Fruit fly (Drosophila melanogaster) whole organism, prepupa: ENCODE data around the gene CG5280.

ENCODE experiments used
- Blimp-1 ChIP-seq: fragments of 200-800 bp; sonication (Bioruptor generic); optimal IDR thresholded peaks from 3 replicates; lab custom pipeline; 2017; ENCODE audit warnings: missing biosample characterization, missing genetic modification characterization, mild to moderate bottlenecking, moderate library complexity, missing genetic modification reagents
- CG10631 ChIP-seq: fragments of 200-800 bp; sonication (Bioruptor generic); optimal IDR thresholded peaks from 2 replicates; lab custom pipeline; 2016; ENCODE audit warnings: missing biosample characterization, missing genetic modification characterization
- CG10669 ChIP-seq: fragments of 200-800 bp; sonication (Bioruptor generic); optimal IDR thresholded peaks from 3 replicates; lab custom pipeline; 2018; ENCODE audit warnings: missing biosample characterization, mild to moderate bottlenecking, missing genetic modification characterization, moderate library complexity
- CG11294 ChIP-seq: fragments of 200-800 bp; sonication (Bioruptor generic); IDR thresholded peaks from 2 replicates; pipeline ENCODE4 v1.3.6; 2022; ENCODE audit warnings: missing biosample characterization, missing genetic modification characterization
- CG11902 ChIP-seq: fragments of 200-800 bp; sonication (Bioruptor generic); optimal IDR thresholded peaks from 3 replicates; lab custom pipeline; 2016; ENCODE audit warnings: missing biosample characterization, missing genetic modification characterization
- CG1621 ChIP-seq: fragments of 200-800 bp; sonication (Bioruptor generic); optimal IDR thresholded peaks from 3 replicates; lab custom pipeline; 2018; ENCODE audit warnings: missing biosample characterization, mild to moderate bottlenecking, missing genetic modification characterization
- CG16779 ChIP-seq: fragments of 200-800 bp; sonication (Bioruptor generic); optimal IDR thresholded peaks from 3 replicates; lab custom pipeline; 2017; ENCODE audit warnings: missing biosample characterization, mild to moderate bottlenecking, missing genetic modification characterization
- CG3032 ChIP-seq: fragments of 200-800 bp; optimal IDR thresholded peaks from 2 replicates; lab custom pipeline; 2019; ENCODE audit warnings: missing biosample characterization, mild to moderate bottlenecking, missing genetic modification characterization, moderate library complexity
- CG31627 ChIP-seq: fragments of 200-800 bp; sonication (Bioruptor generic); optimal IDR thresholded peaks from 3 replicates; lab custom pipeline; 2016; ENCODE audit warnings: missing biosample characterization, missing genetic modification characterization
- CG32006 ChIP-seq: fragments of 200-800 bp; sonication (Bioruptor generic); optimal IDR thresholded peaks from 3 replicates; lab custom pipeline; 2017; ENCODE audit warnings: missing biosample characterization, mild to moderate bottlenecking, missing genetic modification characterization
- CG34406 ChIP-seq: fragments of 200-800 bp; sonication (Bioruptor generic); optimal IDR thresholded peaks from 3 replicates; lab custom pipeline; 2016; ENCODE audit warnings: missing biosample characterization, missing genetic modification characterization
- CG3919 ChIP-seq: fragments of 200-800 bp; sonication (Bioruptor generic); optimal IDR thresholded peaks from 3 replicates; lab custom pipeline; 2016; ENCODE audit warnings: missing biosample characterization, missing genetic modification characterization
- CG4318 ChIP-seq: fragments of 200-800 bp; sonication (Bioruptor generic); optimal IDR thresholded peaks from 3 replicates; lab custom pipeline; 2017; ENCODE audit warnings: missing biosample characterization, mild to moderate bottlenecking, missing genetic modification characterization
- CG6163 ChIP-seq: fragments of 200-800 bp; sonication (Bioruptor generic); IDR thresholded peaks from 3 replicates; pipeline ENCODE4 v1.3.6; 2022; ENCODE audit warnings: missing biosample characterization, missing genetic modification characterization
- CG6276 ChIP-seq: fragments of 200-800 bp; sonication (Bioruptor generic); optimal IDR thresholded peaks from 2 replicates; lab custom pipeline; 2017; ENCODE audit warnings: missing biosample characterization, mild to moderate bottlenecking, missing genetic modification characterization
- CG6792 ChIP-seq: fragments of 200-800 bp; sonication (Bioruptor generic); optimal IDR thresholded peaks from 3 replicates; lab custom pipeline; 2016; ENCODE audit warnings: missing biosample characterization, missing genetic modification characterization
- CG6808 ChIP-seq: fragments of 200-800 bp; sonication (Bioruptor generic); optimal IDR thresholded peaks from 3 replicates; lab custom pipeline; 2017; ENCODE audit warnings: missing biosample characterization, missing genetic modification characterization, mild to moderate bottlenecking, moderate library complexity, missing genetic modification reagents
- CG6854 ChIP-seq: fragments of 200-800 bp; sonication (Bioruptor generic); optimal IDR thresholded peaks from 2 replicates; lab custom pipeline; 2017; ENCODE audit warnings: missing biosample characterization, mild to moderate bottlenecking, missing genetic modification characterization
- CG7368 ChIP-seq: fragments of 200-800 bp; sonication (Bioruptor generic); optimal IDR thresholded peaks from 3 replicates; lab custom pipeline; 2016; ENCODE audit warnings: missing biosample characterization, missing genetic modification characterization
- CG8119 ChIP-seq: fragments of 200-800 bp; sonication (Bioruptor generic); IDR thresholded peaks from 3 replicates; pipeline ENCODE4 v1.3.6; 2022; ENCODE audit warnings: missing biosample characterization, missing genetic modification characterization
- CG8319 ChIP-seq: fragments of 200-800 bp; sonication (Bioruptor generic); optimal IDR thresholded peaks from 3 replicates; lab custom pipeline; 2016; ENCODE audit warnings: missing biosample characterization, missing genetic modification characterization
- CG8632 ChIP-seq: fragments of 200-800 bp; sonication (Bioruptor generic); optimal IDR thresholded peaks from 3 replicates; lab custom pipeline; 2016; ENCODE audit warnings: missing biosample characterization, missing genetic modification characterization
- CG9139 ChIP-seq: fragments of 200-800 bp; sonication (Bioruptor generic); optimal IDR thresholded peaks from 3 replicates; lab custom pipeline; 2017; ENCODE audit warnings: missing biosample characterization, mild to moderate bottlenecking, missing genetic modification characterization
- Eip78C ChIP-seq: fragments of 200-800 bp; sonication (Bioruptor generic); peaks from one replicate; lab custom pipeline; 2016; ENCODE audit warnings: missing biosample characterization, missing genetic modification characterization
- Ets21C ChIP-seq: fragments of 200-800 bp; sonication (Bioruptor generic); optimal IDR thresholded peaks from 3 replicates; lab custom pipeline; 2016; ENCODE audit warnings: missing biosample characterization, missing genetic modification characterization
- Ets96B ChIP-seq: fragments of 200-800 bp; optimal IDR thresholded peaks from 2 replicates; lab custom pipeline; 2019; ENCODE audit warnings: missing biosample characterization, mild to moderate bottlenecking, missing genetic modification characterization, moderate library complexity
- Gug ChIP-seq: fragments of 200-800 bp; sonication (Bioruptor generic); IDR thresholded peaks from 2 replicates; pipeline ENCODE4 v1.3.6; 2022; ENCODE audit warnings: missing biosample characterization, missing genetic modification characterization
- Hr38 ChIP-seq: sonication (Bioruptor generic); optimal IDR thresholded peaks from 2 replicates; lab custom pipeline; 2016; ENCODE audit warnings: missing biosample characterization, missing genetic modification characterization
- Hr39 ChIP-seq: fragments of 200-800 bp; sonication (Bioruptor generic); optimal IDR thresholded peaks from 2 replicates; lab custom pipeline; 2016; ENCODE audit warnings: missing biosample characterization, missing genetic modification characterization
- Hr4 ChIP-seq: fragments of 200-800 bp; sonication (Bioruptor generic); optimal IDR thresholded peaks from 3 replicates; lab custom pipeline; 2016; ENCODE audit warnings: missing biosample characterization, missing genetic modification characterization
- Lpt ChIP-seq: fragments of 200-800 bp; sonication (Bioruptor generic); optimal IDR thresholded peaks from 3 replicates; lab custom pipeline; 2016; ENCODE audit warnings: missing biosample characterization, missing genetic modification characterization
- Met ChIP-seq: fragments of 200-800 bp; sonication (Bioruptor generic); optimal IDR thresholded peaks from 3 replicates; lab custom pipeline; 2016; ENCODE audit warnings: missing biosample characterization, missing genetic modification characterization
- OdsH ChIP-seq: fragments of 200-800 bp; sonication (Bioruptor generic); optimal IDR thresholded peaks from 3 replicates; lab custom pipeline; 2016; ENCODE audit warnings: missing biosample characterization, missing genetic modification characterization
- Smox ChIP-seq: fragments of 200-800 bp; sonication (Bioruptor generic); optimal IDR thresholded peaks from 3 replicates; lab custom pipeline; 2016; ENCODE audit warnings: missing biosample characterization, missing genetic modification characterization
- Sox15 ChIP-seq: fragments of 200-800 bp; sonication (Bioruptor generic); optimal IDR thresholded peaks from 3 replicates; lab custom pipeline; 2016; ENCODE audit warnings: missing biosample characterization, missing genetic modification characterization
- achi ChIP-seq: fragments of 200-800 bp; sonication (Bioruptor generic); optimal IDR thresholded peaks from 3 replicates; lab custom pipeline; 2016; ENCODE audit warnings: missing biosample characterization, missing genetic modification characterization
- acj6 ChIP-seq: fragments of 200-800 bp; sonication (Bioruptor generic); optimal IDR thresholded peaks from 3 replicates; lab custom pipeline; 2016; ENCODE audit warnings: missing biosample characterization, missing genetic modification characterization
- cyc ChIP-seq: fragments of 200-800 bp; sonication (Bioruptor generic); optimal IDR thresholded peaks from 3 replicates; lab custom pipeline; 2016; ENCODE audit warnings: missing biosample characterization, missing genetic modification characterization
- dac ChIP-seq: fragments of 200-800 bp; sonication (Bioruptor generic); optimal IDR thresholded peaks from 2 replicates; lab custom pipeline; 2017; ENCODE audit warnings: missing biosample characterization, mild to moderate bottlenecking, missing genetic modification characterization
- dsx ChIP-seq: fragments of 200-800 bp; optimal IDR thresholded peaks from 3 replicates; lab custom pipeline; 2019; ENCODE audit warnings: missing biosample characterization, mild to moderate bottlenecking, missing genetic modification characterization, moderate library complexity; ENCODE audit not compliant: poor library complexity, severe bottlenecking
- eg ChIP-seq: fragments of 200-800 bp; sonication (Bioruptor generic); IDR thresholded peaks from 3 replicates; pipeline ENCODE4 v1.3.6; 2022; ENCODE audit warnings: missing biosample characterization, missing genetic modification characterization
- esn ChIP-seq: fragments of 200-800 bp; sonication (Bioruptor generic); optimal IDR thresholded peaks from 2 replicates; lab custom pipeline; 2016; ENCODE audit warnings: missing biosample characterization, mild to moderate bottlenecking, missing genetic modification characterization, moderate library complexity
- fd59A ChIP-seq: fragments of 200-800 bp; sonication (Bioruptor generic); optimal IDR thresholded peaks from 2 replicates; lab custom pipeline; 2017; ENCODE audit warnings: missing biosample characterization, mild to moderate bottlenecking, missing genetic modification characterization, missing genetic modification reagents
- fkh ChIP-seq: fragments of 200-800 bp; sonication (Bioruptor generic); optimal IDR thresholded peaks from 3 replicates; lab custom pipeline; 2017; ENCODE audit warnings: missing biosample characterization, mild to moderate bottlenecking, missing genetic modification characterization, moderate library complexity
- lz ChIP-seq: fragments of 200-800 bp; sonication (Bioruptor generic); optimal IDR thresholded peaks from 3 replicates; lab custom pipeline; 2016; ENCODE audit warnings: missing biosample characterization, missing genetic modification characterization
- pdm3 ChIP-seq: fragments of 200-800 bp; sonication (Bioruptor generic); optimal IDR thresholded peaks from 3 replicates; lab custom pipeline; 2016; ENCODE audit warnings: missing biosample characterization, missing genetic modification characterization
- salr ChIP-seq, 2 experiments: fragments of 200-800 bp; sonication (Bioruptor generic); optimal IDR thresholded peaks; 3 replicates each; lab custom pipeline; 2016 to 2018; ENCODE audit warnings: missing biosample characterization in 2 of 2, missing genetic modification characterization in 2 of 2, mild to moderate bottlenecking in 1 of 2
- spab ChIP-seq: fragments of 200-800 bp; sonication (Bioruptor generic); optimal IDR thresholded peaks from 2 replicates; lab custom pipeline; 2017; ENCODE audit warnings: missing biosample characterization, mild to moderate bottlenecking, missing genetic modification characterization, missing genetic modification reagents
- ss ChIP-seq, 2 experiments: fragments of 200-800 bp; sonication (Bioruptor generic); optimal IDR thresholded peaks; 2 replicates in 1 of 2; 3 replicates in 1 of 2; lab custom pipeline; 2017 to 2018; ENCODE audit warnings: mild to moderate bottlenecking in 2 of 2, missing biosample characterization in 2 of 2, missing genetic modification characterization in 2 of 2, moderate library complexity in 1 of 2
- svp ChIP-seq: fragments of 200-800 bp; sonication (Bioruptor generic); peaks from one replicate; lab custom pipeline; 2016; ENCODE audit warnings: missing biosample characterization, missing genetic modification characterization
- vri ChIP-seq: fragments of 200-800 bp; sonication (Bioruptor generic); optimal IDR thresholded peaks from 3 replicates; lab custom pipeline; 2016; ENCODE audit warnings: missing biosample characterization, mild to moderate bottlenecking, missing genetic modification characterization

Gene CG5280

DNA sequence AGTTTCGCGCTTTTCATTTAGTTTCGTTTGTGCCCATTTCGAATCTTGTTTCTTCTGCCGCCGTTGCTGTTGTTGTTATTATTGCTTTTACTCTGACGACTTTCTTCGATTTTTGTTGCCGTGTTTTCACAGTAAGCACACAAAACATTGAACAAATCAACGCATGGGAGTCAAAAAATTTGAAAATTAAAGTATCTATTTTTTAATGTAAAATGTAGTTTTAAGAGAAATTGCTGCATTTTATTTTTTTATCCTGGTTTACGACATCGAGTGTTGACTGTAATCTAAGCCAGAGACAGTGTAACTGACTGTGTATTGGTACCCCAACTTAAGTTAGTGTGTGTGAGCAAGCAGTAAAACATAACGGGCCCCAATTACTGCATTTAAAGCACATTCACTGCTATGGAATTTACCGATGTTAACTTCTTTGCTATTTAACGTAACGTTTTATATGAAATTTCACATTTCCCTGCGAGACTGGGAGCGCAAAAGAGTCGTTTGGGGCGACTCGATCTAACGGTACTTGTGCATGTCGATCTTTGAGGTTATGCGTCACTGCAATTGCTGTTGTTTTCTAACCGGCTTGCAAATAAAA is 6.2 kb upstream of the CG5280 start:
- TF ChIP-seq CG11294 (peak; percentile 82; the same call in 1 of the 2 replicates), CG7368 (GFP tag; lab: Kevin White, UChicago) (peak; percentile 87), CG16779 (tag; lab: Kevin White, UChicago) (no peak), Hr39 (peak; percentile 90), pdm3 (GFP tag; lab: Kevin White, UChicago) (peak; percentile 91), CG6163 (GFP tag; lab: Robert Waterston, UW) (peak; percentile 95), Hr4 (GFP tag; lab: Kevin White, UChicago) (peak; percentile 97), CG31627 (GFP tag; lab: Kevin White, UChicago) (peak; percentile 92), CG6792 (GFP tag; lab: Kevin White, UChicago) (peak; percentile 89), CG1621 (tag; lab: Kevin White, UChicago) (peak; percentile 43), Smox (GFP tag; lab: Kevin White, UChicago) (no peak), CG34406 (peak; percentile 82), CG8319 (GFP tag; lab: Kevin White, UChicago) (peak; percentile 74), Sox15 (GFP tag; lab: Kevin White, UChicago) (peak; percentile 66), Met (GFP tag; lab: Kevin White, UChicago) (no peak), dsx (GFP tag; lab: Kevin White, UChicago) (no peak), salr (GFP tag; optimal IDR thresholded peaks at IDR 0.05; lab: Kevin White, UChicago) (peak in 1 of 2 experiments; percentile 31), Blimp-1 (GFP tag; lab: Kevin White, UChicago) (peak; percentile 59), eg (GFP tag; lab: Robert Waterston, UW) (peak; percentile 97), CG10669 (no peak), CG10631 (GFP tag; lab: Kevin White, UChicago) (no peak), CG8632 (GFP tag; lab: Kevin White, UChicago) (peak; percentile 82), CG6276 (GFP tag; lab: Kevin White, UChicago) (peak; percentile 91), achi (GFP tag; lab: Kevin White, UChicago) (peak; percentile 87), cyc (GFP tag; lab: Kevin White, UChicago) (peak; percentile 89), fkh (GFP tag; lab: Kevin White, UChicago) (no peak), svp (peak; percentile 95), CG3032 (tag; lab: Kevin White, UChicago) (peak; percentile 53), CG4318 (peak; percentile 92), acj6 (GFP tag; lab: Kevin White, UChicago) (peak; percentile 87), CG11902 (GFP tag; lab: Kevin White, UChicago) (peak; percentile 86), CG3919 (peak; percentile 91), CG32006 (peak; percentile 97), OdsH (GFP tag; lab: Kevin White, UChicago) (peak; percentile 90), dac (GFP tag; lab: Kevin White, UChicago) (peak; percentile 89), Ets96B (tag; lab: Kevin White, UChicago) (peak; percentile 64), spab (GFP tag; lab: Kevin White, UChicago) (no peak), Ets21C (peak; percentile 82), Eip78C (GFP tag; lab: Kevin White, UChicago) (peak; percentile 97), lz (GFP tag; lab: Kevin White, UChicago) (peak; percentile 89), CG6808 (GFP tag; lab: Kevin White, UChicago) (no peak), esn (GFP tag; lab: Kevin White, UChicago) (peak; percentile 92), Gug (peak; percentile 86), vri (no peak), CG6854 (GFP tag; lab: Kevin White, UChicago) (no peak), ss (GFP tag; optimal IDR thresholded peaks at IDR 0.05; lab: Kevin White, UChicago) (no peak), fd59A (peak; percentile 51), CG9139 (GFP tag; lab: Kevin White, UChicago) (no peak), CG8119 (GFP tag; lab: Robert Waterston, UW) (peak; percentile 95), Hr38 (GFP tag; lab: Kevin White, UChicago) (peak; percentile 75), Lpt (peak; percentile 91)
